Worm (Caenorhabditis elegans) whole organism, L2 larva: Measurements from ENCODE around the gene lron-7.

Experiments
- C34F6.9 ChIP-seq: fragments of 150-350 bp; optimal IDR thresholded peaks from 2 replicates; lab custom pipeline; 2014; ENCODE audit warnings: missing biosample characterization, missing genetic modification characterization
- F13H6.1 ChIP-seq: sonication (generic microtip); optimal IDR thresholded peaks from 2 replicates; lab custom pipeline; 2016; ENCODE audit warnings: missing genetic modification characterization, missing compliant biosample characterization
- Y55F3AM.14 ChIP-seq: fragments of 200-800 bp; sonication (Bioruptor generic); optimal IDR thresholded peaks from 2 replicates; lab custom pipeline; 2018; ENCODE audit warnings: mild to moderate bottlenecking, missing genetic modification characterization, missing compliant biosample characterization
- ZK546.5 ChIP-seq: sonication (generic microtip); optimal IDR thresholded peaks from 2 replicates; lab custom pipeline; 2017; ENCODE audit warnings: missing biosample characterization, missing genetic modification characterization
- alr-1 ChIP-seq: fragments of 150-350 bp; optimal IDR thresholded peaks from 2 replicates; lab custom pipeline; 2014; ENCODE audit warnings: missing biosample characterization, missing genetic modification characterization
- aly-2 ChIP-seq: fragments of 150-350 bp; optimal IDR thresholded peaks from 2 replicates; lab custom pipeline; 2014; ENCODE audit warnings: missing biosample characterization, missing genetic modification characterization
- blmp-1 ChIP-seq: sonication (generic microtip); optimal IDR thresholded peaks from 2 replicates; lab custom pipeline; 2017; ENCODE audit warnings: missing genetic modification characterization, mild to moderate bottlenecking, missing compliant biosample characterization, antibody characterized with exemption, moderate library complexity; ENCODE audit not compliant: insufficient read depth
- ceh-16 ChIP-seq: fragments of 150-350 bp; optimal IDR thresholded peaks from 2 replicates; lab custom pipeline; 2014; ENCODE audit warnings: missing biosample characterization, missing genetic modification characterization
- ceh-82 ChIP-seq: fragments of 150-350 bp; optimal IDR thresholded peaks from 2 replicates; lab custom pipeline; 2014; ENCODE audit warnings: missing biosample characterization, missing genetic modification characterization
- crh-2 ChIP-seq: sonication (generic microtip); optimal IDR thresholded peaks from 2 replicates; lab custom pipeline; 2017; ENCODE audit warnings: missing biosample characterization, missing genetic modification characterization
- dmd-4 ChIP-seq: sonication (generic microtip); optimal IDR thresholded peaks from 2 replicates; lab custom pipeline; 2017; ENCODE audit warnings: missing biosample characterization, missing genetic modification characterization
- elt-1 ChIP-seq: fragments of 150-350 bp; optimal IDR thresholded peaks from 2 replicates; lab custom pipeline; 2014; ENCODE audit warnings: missing biosample characterization, missing genetic modification characterization
- elt-3 ChIP-seq: sonication (generic microtip); optimal IDR thresholded peaks from 2 replicates; lab custom pipeline; 2017; ENCODE audit warnings: missing biosample characterization, missing genetic modification characterization
- fos-1 ChIP-seq: fragments of 150-350 bp; optimal IDR thresholded peaks from 2 replicates; lab custom pipeline; 2014; ENCODE audit warnings: missing biosample characterization, missing genetic modification characterization
- gmeb-1 ChIP-seq: fragments of 150-350 bp; optimal IDR thresholded peaks from 2 replicates; lab custom pipeline; 2014; ENCODE audit warnings: missing biosample characterization, missing genetic modification characterization
- lin-11 ChIP-seq: fragments of 150-350 bp; sonication (generic microtip); optimal IDR thresholded peaks from 2 replicates; lab custom pipeline; 2014; ENCODE audit warnings: missing biosample characterization, missing genetic modification characterization, inconsistent platforms, mixed read lengths
- lin-39 ChIP-seq: fragments of 150-350 bp; optimal IDR thresholded peaks from 2 replicates; lab custom pipeline; 2014; ENCODE audit warnings: missing biosample characterization, missing genetic modification reagents, missing genetic modification characterization
- lsy-2 ChIP-seq, 2 experiments: fragments of 150-350 bp in 1 of 2; sonication (generic microtip) in 1 of 2; optimal IDR thresholded peaks; 2 replicates each; lab custom pipeline; 2014 to 2017; ENCODE audit warnings: missing biosample characterization in 2 of 2, missing genetic modification characterization in 2 of 2
- mbf-1 ChIP-seq: sonication (generic microtip); optimal IDR thresholded peaks from 2 replicates; lab custom pipeline; 2017; ENCODE audit warnings: missing biosample characterization, missing genetic modification characterization
- mdl-1 ChIP-seq, 2 experiments: fragments of 150-350 bp in 1 of 2; sonication (generic microtip) in 1 of 2; optimal IDR thresholded peaks; 2 replicates each; lab custom pipeline; 2017; ENCODE audit warnings: missing biosample characterization in 2 of 2, missing genetic modification characterization in 2 of 2
- nhr-10 ChIP-seq: sonication (generic microtip); optimal IDR thresholded peaks from 2 replicates; lab custom pipeline; 2017; ENCODE audit warnings: missing biosample characterization, missing genetic modification characterization
- nhr-12 ChIP-seq: fragments of 150-350 bp; optimal IDR thresholded peaks from 2 replicates; lab custom pipeline; 2014; ENCODE audit warnings: missing biosample characterization, missing genetic modification characterization
- nhr-129 ChIP-seq: fragments of 150-350 bp; optimal IDR thresholded peaks from 2 replicates; lab custom pipeline; 2014; ENCODE audit warnings: missing biosample characterization, missing genetic modification characterization
- nhr-21 ChIP-seq: fragments of 150-350 bp; optimal IDR thresholded peaks from 2 replicates; lab custom pipeline; 2014; ENCODE audit warnings: missing biosample characterization, missing genetic modification characterization
- nhr-23 ChIP-seq: fragments of 150-350 bp; optimal IDR thresholded peaks from 2 replicates; lab custom pipeline; 2014; ENCODE audit warnings: missing biosample characterization, missing genetic modification reagents, missing genetic modification characterization
- nhr-237 ChIP-seq: fragments of 150-350 bp; optimal IDR thresholded peaks from 2 replicates; lab custom pipeline; 2014; ENCODE audit warnings: missing biosample characterization, missing genetic modification characterization
- nhr-25 ChIP-seq: fragments of 150-350 bp; sonication (generic microtip); optimal IDR thresholded peaks from 3 replicates; lab custom pipeline; 2014; ENCODE audit warnings: missing biosample characterization, missing genetic modification characterization
- nhr-6 ChIP-seq: fragments of 150-350 bp; optimal IDR thresholded peaks from 2 replicates; lab custom pipeline; 2014; ENCODE audit warnings: missing biosample characterization, missing genetic modification characterization
- peb-1 ChIP-seq: fragments of 150-350 bp; optimal IDR thresholded peaks from 2 replicates; lab custom pipeline; 2014; ENCODE audit warnings: missing biosample characterization, missing genetic modification characterization
- sem-4 ChIP-seq: fragments of 150-350 bp; optimal IDR thresholded peaks from 2 replicates; lab custom pipeline; 2014; ENCODE audit warnings: missing biosample characterization, missing genetic modification reagents, missing genetic modification characterization
- skn-1 ChIP-seq: sonication (generic microtip); optimal IDR thresholded peaks from 2 replicates; lab custom pipeline; 2017; ENCODE audit warnings: missing biosample characterization, missing genetic modification characterization
- sma-3 ChIP-seq: sonication (generic microtip); optimal IDR thresholded peaks from 2 replicates; lab custom pipeline; 2016; ENCODE audit warnings: missing genetic modification reagents, missing genetic modification characterization, missing compliant biosample characterization
- sma-9 ChIP-seq, 2 experiments: fragments of 150-350 bp in 1 of 2; sonication (generic microtip) in 1 of 2; optimal IDR thresholded peaks; 2 replicates each; lab custom pipeline; 2014 to 2016; ENCODE audit warnings: missing genetic modification characterization in 2 of 2, mild to moderate bottlenecking in 1 of 2, missing biosample characterization in 1 of 2, missing compliant biosample characterization in 1 of 2, missing genetic modification reagents in 1 of 2, moderate library complexity in 1 of 2
- snpc-4 ChIP-seq: fragments of 150-350 bp; optimal IDR thresholded peaks from 2 replicates; lab custom pipeline; 2014; ENCODE audit warnings: missing biosample characterization, missing genetic modification characterization
- unc-39 ChIP-seq: fragments of 150-350 bp; optimal IDR thresholded peaks from 2 replicates; lab custom pipeline; 2014; ENCODE audit warnings: missing biosample characterization, missing genetic modification characterization
- unc-55 ChIP-seq: fragments of 150-350 bp; sonication (generic microtip); optimal IDR thresholded peaks from 3 replicates; lab custom pipeline; 2014; ENCODE audit warnings: missing biosample characterization, missing genetic modification reagents, missing genetic modification characterization
- zag-1 ChIP-seq: fragments of 150-350 bp; optimal IDR thresholded peaks from 2 replicates; lab custom pipeline; 2014; ENCODE audit warnings: missing biosample characterization, missing genetic modification characterization
- ztf-1 ChIP-seq: fragments of 200-800 bp; sonication (Bioruptor generic); conservative IDR thresholded peaks from 2 replicates; pipeline ENCODE4 v1.3.6; 2022; ENCODE audit warnings: missing genetic modification characterization, missing compliant biosample characterization
- ztf-11 ChIP-seq: sonication (generic microtip); optimal IDR thresholded peaks from 2 replicates; lab custom pipeline; 2017; ENCODE audit warnings: missing biosample characterization, missing genetic modification characterization

Gene lron-7

DNA sequence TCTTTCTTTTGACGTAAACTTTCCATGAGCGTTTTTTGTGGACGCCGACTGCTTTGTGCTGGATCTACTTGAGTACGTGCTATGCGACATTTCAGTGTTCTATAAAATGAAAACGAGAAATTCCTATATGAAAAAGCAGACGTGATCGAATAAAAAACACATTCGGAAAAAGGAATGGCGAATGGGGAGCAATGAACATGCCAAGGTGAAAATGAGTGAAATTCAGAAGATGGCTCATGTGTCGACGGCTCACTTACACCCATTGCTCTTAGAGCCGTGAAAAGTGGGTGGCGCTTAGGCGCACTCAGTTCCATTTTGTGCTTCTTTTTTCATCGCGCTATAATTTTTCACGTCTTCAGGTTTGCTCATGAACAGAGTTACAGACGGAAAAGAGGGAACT lies 6.7 kb downstream of the lron-7 start, which contains the start of gene K03A1.4:
Gene K03A1.4, minus strand, starts transcription at position 101 of the 400 bp plus-strand sequence.
- TF ChIP-seq sem-4 (tag; lab: Kevin White, UChicago) (no peak), nhr-129 (tag; lab: Kevin White, UChicago) (no peak), sma-3 (GFP tag; lab: Kevin White, UChicago) (no peak), C34F6.9 (tag; lab: Kevin White, UChicago) (no peak), gmeb-1 (tag; lab: Kevin White, UChicago) (no peak), elt-3 (tag; lab: Kevin White, UChicago) (no peak), ztf-1 (GFP tag; lab: Robert Waterston, UW) (no peak), zag-1 (tag; lab: Kevin White, UChicago) (no peak), unc-39 (no peak), nhr-21 (tag; lab: Kevin White, UChicago) (no peak), peb-1 (tag; lab: Kevin White, UChicago) (no peak), alr-1 (no peak), nhr-6 (no peak), lin-39 (tag; lab: Kevin White, UChicago) (no peak), F13H6.1 (tag; lab: Kevin White, UChicago) (no peak), ztf-11 (no peak), aly-2 (tag; lab: Kevin White, UChicago) (no peak), elt-1 (tag; lab: Kevin White, UChicago) (no peak), nhr-23 (tag; lab: Kevin White, UChicago) (no peak), nhr-10 (tag; lab: Kevin White, UChicago) (no peak)
- TF ChIP-seq, all 48 proteins: peak for 0

- no peak for TF ChIP-seq Y55F3AM.14 (GFP tag; lab: Kevin White, UChicago)
- TF ChIP-seq nhr-23 (tag; lab: Kevin White, UChicago) = no peak
- peak; percentile 10 for TF ChIP-seq fos-1 (tag; lab: Kevin White, UChicago)
- TF ChIP-seq, all 48 proteins: peak for 1
Observed at ce11 chrX:7303115-7303514, 11.2 kb downstream of the lron-7 start.

ce11 chrX:7305520-7306186 lies 13.7 kb downstream of the lron-7 start, which contains the start of gene sur-5:
sur-5 (minus strand) TSS chrX:7305570.
- TF ChIP-seq mdl-1 (tag; optimal IDR thresholded peaks at IDR 0.05; lab: Kevin White, UChicago) = peak in 1 of 2 experiments; percentile 47
- TF ChIP-seq sma-3 (GFP tag; lab: Kevin White, UChicago) = peak; percentile 43
- no peak for TF ChIP-seq nhr-237 (tag; lab: Kevin White, UChicago)
- peak; percentile 21 for TF ChIP-seq nhr-129 (tag; lab: Kevin White, UChicago)
- peak; percentile 83 for TF ChIP-seq sma-9 (GFP tag; optimal IDR thresholded peaks at IDR 0.05; lab: Kevin White, UChicago)
- TF ChIP-seq sma-9 (tag; optimal IDR thresholded peaks at IDR 0.05; lab: Kevin White, UChicago) = no peak
- TF ChIP-seq nhr-21 (tag; lab: Kevin White, UChicago) = peak; percentile 50
- TF ChIP-seq ztf-11 = no peak
- peak; percentile 35 for TF ChIP-seq skn-1 (tag; lab: Kevin White, UChicago)
- peak; percentile 47 for TF ChIP-seq sem-4 (tag; lab: Kevin White, UChicago)
- no peak for TF ChIP-seq mbf-1 (tag; lab: Kevin White, UChicago)
- TF ChIP-seq crh-2 (tag; lab: Kevin White, UChicago) = peak; percentile 49
- peak; percentile 40 for TF ChIP-seq fos-1 (tag; lab: Kevin White, UChicago)
- TF ChIP-seq nhr-25 (tag; lab: Kevin White, UChicago) = peak; percentile 20
- no peak for TF ChIP-seq nhr-12

- TF ChIP-seq sma-3 (GFP tag; lab: Kevin White, UChicago) (peak; percentile 26), fos-1 (tag; lab: Kevin White, UChicago) (peak; percentile 73), peb-1 (tag; lab: Kevin White, UChicago) (no peak), ceh-16 (tag; lab: Kevin White, UChicago) (no peak), gmeb-1 (tag; lab: Kevin White, UChicago) (no peak), crh-2 (tag; lab: Kevin White, UChicago) (peak; percentile 85), sem-4 (tag; lab: Kevin White, UChicago) (no peak), elt-3 (tag; lab: Kevin White, UChicago) (no peak), F13H6.1 (tag; lab: Kevin White, UChicago) (peak; percentile 85), sma-9 (GFP tag; optimal IDR thresholded peaks at IDR 0.05; lab: Kevin White, UChicago) (peak; percentile 89), sma-9 (tag; optimal IDR thresholded peaks at IDR 0.05; lab: Kevin White, UChicago) (no peak), nhr-129 (tag; lab: Kevin White, UChicago) (peak; percentile 84), blmp-1 (peak; percentile 65), mbf-1 (tag; lab: Kevin White, UChicago) (no peak), nhr-25 (tag; lab: Kevin White, UChicago) (peak; percentile 52), snpc-4 (peak; percentile 10), ZK546.5 (tag; lab: Kevin White, UChicago) (no peak), skn-1 (tag; lab: Kevin White, UChicago) (no peak), ceh-82 (tag; lab: Kevin White, UChicago) (no peak), nhr-6 (peak; percentile 14), ztf-11 (no peak), mdl-1 (tag; optimal IDR thresholded peaks at IDR 0.05; lab: Kevin White, UChicago) (peak in 1 of 2 experiments; percentile 3), zag-1 (tag; lab: Kevin White, UChicago) (peak; percentile 76), lsy-2 (tag; optimal IDR thresholded peaks at IDR 0.05; lab: Kevin White, UChicago) (peak; percentile 11 to 59), nhr-21 (tag; lab: Kevin White, UChicago) (no peak), unc-55 (GFP tag; lab: Kevin White, UChicago) (peak; percentile 81), lin-11 (tag; lab: Kevin White, UChicago) (peak; percentile 37), nhr-12 (no peak), dmd-4 (tag; lab: Kevin White, UChicago) (no peak), lin-39 (tag; lab: Kevin White, UChicago) (no peak), Y55F3AM.14 (GFP tag; lab: Kevin White, UChicago) (peak; percentile 13), C34F6.9 (tag; lab: Kevin White, UChicago) (peak; percentile 75), ztf-1 (GFP tag; lab: Robert Waterston, UW) (no peak)
- TF ChIP-seq, all 48 proteins: peak for 17
Observed at ce11 chrX:7306434-7306833, 14.5 kb downstream of the lron-7 start.
